Fruit fly (Drosophila melanogaster) whole organism, embryonic: ENCODE results near the gene pros.

Source experiments
- CG12155 ChIP-seq: fragments of 200-800 bp; sonication (Bioruptor generic); optimal IDR thresholded peaks from 3 replicates; lab custom pipeline; 2016; ENCODE audit warnings: missing biosample characterization, missing genetic modification characterization
- CG14014 ChIP-seq: fragments of 200-800 bp; sonication (Bioruptor generic); IDR thresholded peaks from 2 replicates; pipeline ENCODE4 v1.3.6; 2022; ENCODE audit warnings: missing biosample characterization, missing genetic modification characterization
- CG14965 ChIP-seq: fragments of 200-800 bp; sonication (Bioruptor generic); optimal IDR thresholded peaks from 2 replicates; lab custom pipeline; 2016; ENCODE audit warnings: missing biosample characterization, missing genetic modification characterization, borderline replicate concordance
- CG17385 ChIP-seq: fragments of 200-800 bp; sonication (Bioruptor generic); optimal IDR thresholded peaks from 3 replicates; lab custom pipeline; 2018; ENCODE audit warnings: missing biosample characterization, mild to moderate bottlenecking, missing genetic modification characterization
- CG17802 ChIP-seq: fragments of 200-800 bp; sonication (Bioruptor generic); optimal IDR thresholded peaks from 2 replicates; lab custom pipeline; 2018; ENCODE audit warnings: missing biosample characterization, mild to moderate bottlenecking, missing genetic modification characterization, moderate library complexity
- CG2129 ChIP-seq: fragments of 200-800 bp; sonication (Bioruptor generic); IDR thresholded peaks from 2 replicates; pipeline ENCODE4 v1.3.6; 2022; ENCODE audit warnings: missing biosample characterization, missing genetic modification characterization; ENCODE audit not compliant: partially characterized antibody
- CG30431 ChIP-seq: fragments of 200-800 bp; sonication (Bioruptor generic); optimal IDR thresholded peaks from 2 replicates; lab custom pipeline; 2017; ENCODE audit warnings: missing biosample characterization, missing genetic modification characterization
- CG3163 ChIP-seq: fragments of 200-800 bp; sonication (Bioruptor generic); optimal IDR thresholded peaks from 3 replicates; lab custom pipeline; 2016; ENCODE audit warnings: missing biosample characterization, missing genetic modification characterization
- CG34422 ChIP-seq: fragments of 200-800 bp; sonication (Bioruptor generic); IDR thresholded peaks from 3 replicates; pipeline ENCODE4 v1.3.6; 2022; ENCODE audit warnings: missing biosample characterization, missing genetic modification characterization
- CG4424 ChIP-seq: fragments of 200-800 bp; sonication (Bioruptor generic); optimal IDR thresholded peaks from 3 replicates; lab custom pipeline; 2016; ENCODE audit warnings: missing biosample characterization, missing genetic modification characterization
- CG6175 ChIP-seq: fragments of 200-800 bp; sonication (Bioruptor generic); IDR thresholded peaks from 3 replicates; pipeline ENCODE4 v1.3.6; 2022; ENCODE audit warnings: missing biosample characterization, missing genetic modification characterization
- CG6654 ChIP-seq: fragments of 200-800 bp; sonication (Bioruptor generic); optimal IDR thresholded peaks from 2 replicates; lab custom pipeline; 2017; ENCODE audit warnings: missing biosample characterization, mild to moderate bottlenecking, missing genetic modification characterization
- CG9876 ChIP-seq: fragments of 200-800 bp; sonication (Bioruptor generic); optimal IDR thresholded peaks from 2 replicates; lab custom pipeline; 2016; ENCODE audit warnings: missing biosample characterization, missing genetic modification characterization
- CHES-1-like ChIP-seq: fragments of 200-800 bp; sonication (Bioruptor generic); optimal IDR thresholded peaks from 2 replicates; lab custom pipeline; 2016; ENCODE audit warnings: missing biosample characterization, missing genetic modification characterization
- CTCF ChIP-seq: fragments of 200-800 bp; sonication (Bioruptor generic); optimal IDR thresholded peaks from 2 replicates; lab custom pipeline; 2017; ENCODE audit warnings: missing biosample characterization, mild to moderate bottlenecking, missing genetic modification characterization, moderate library complexity
- Camta ChIP-seq: fragments of 200-800 bp; sonication (Bioruptor generic); optimal IDR thresholded peaks from 2 replicates; lab custom pipeline; 2016; ENCODE audit warnings: missing biosample characterization, missing genetic modification characterization
- CoRest ChIP-seq: fragments of 200-800 bp; sonication (Bioruptor generic); optimal IDR thresholded peaks from 3 replicates; lab custom pipeline; 2018; ENCODE audit warnings: missing biosample characterization, mild to moderate bottlenecking, missing genetic modification characterization, moderate library complexity
- CrebB ChIP-seq: fragments of 200-800 bp; sonication (Bioruptor generic); optimal IDR thresholded peaks from 3 replicates; lab custom pipeline; 2018; ENCODE audit warnings: missing biosample characterization, mild to moderate bottlenecking, missing genetic modification characterization
- Dfd ChIP-seq, 2 experiments: fragments of >200 bp; optimal IDR thresholded peaks; 2 replicates each; lab custom pipeline; 2017; ENCODE audit warnings: missing biosample characterization in 2 of 2, missing genetic modification characterization in 2 of 2
- Doc2 ChIP-seq: fragments of 200-800 bp; sonication (Bioruptor generic); IDR thresholded peaks from 2 replicates; pipeline ENCODE4 v1.3.6; 2022; ENCODE audit warnings: missing biosample characterization, missing genetic modification characterization
- Hand ChIP-seq: fragments of 200-800 bp; sonication (Bioruptor generic); optimal IDR thresholded peaks from 2 replicates; lab custom pipeline; 2017; ENCODE audit warnings: mild to moderate bottlenecking, missing biosample characterization, missing genetic modification reagents, missing genetic modification characterization
- Hey ChIP-seq: fragments of 200-800 bp; sonication (Bioruptor generic); optimal IDR thresholded peaks from 3 replicates; lab custom pipeline; 2018; ENCODE audit warnings: missing biosample characterization, mild to moderate bottlenecking, missing genetic modification characterization
- Hr51 ChIP-seq, 2 experiments: fragments of 200-800 bp; sonication (Bioruptor generic); optimal IDR thresholded peaks; 2 replicates in 1 of 2; 3 replicates in 1 of 2; lab custom pipeline; 2016 to 2018; ENCODE audit warnings: missing biosample characterization in 2 of 2, missing genetic modification characterization in 2 of 2, mild to moderate bottlenecking in 1 of 2, moderate library complexity in 1 of 2
- Lhr ChIP-seq: fragments of 200-800 bp; sonication (Bioruptor generic); optimal IDR thresholded peaks from 3 replicates; lab custom pipeline; 2017; ENCODE audit warnings: mild to moderate bottlenecking, missing biosample characterization, missing genetic modification reagents, missing genetic modification characterization
- MESR4 ChIP-seq: fragments of 200-800 bp; sonication (Bioruptor generic); optimal IDR thresholded peaks from 2 replicates; lab custom pipeline; 2018; ENCODE audit warnings: missing biosample characterization, mild to moderate bottlenecking, missing genetic modification characterization, moderate library complexity
- MTF-1 ChIP-seq: fragments of 200-800 bp; sonication (Bioruptor generic); optimal IDR thresholded peaks from 2 replicates; lab custom pipeline; 2018; ENCODE audit warnings: missing biosample characterization, mild to moderate bottlenecking, missing genetic modification characterization, borderline replicate concordance
- Oli ChIP-seq: fragments of 200-800 bp; sonication (Bioruptor generic); optimal IDR thresholded peaks from 2 replicates; lab custom pipeline; 2018; ENCODE audit warnings: missing biosample characterization, mild to moderate bottlenecking, missing genetic modification characterization, moderate library complexity
- PHDP ChIP-seq: fragments of 200-800 bp; sonication (Bioruptor generic); optimal IDR thresholded peaks from 3 replicates; lab custom pipeline; 2018; ENCODE audit warnings: missing biosample characterization, mild to moderate bottlenecking, missing genetic modification characterization, moderate library complexity
- Sox100B ChIP-seq: fragments of 200-800 bp; sonication (Bioruptor generic); optimal IDR thresholded peaks from 3 replicates; lab custom pipeline; 2018; ENCODE audit warnings: missing biosample characterization, mild to moderate bottlenecking, missing genetic modification characterization
- Spps ChIP-seq: fragments of 200-800 bp; sonication (Bioruptor generic); optimal IDR thresholded peaks from 2 replicates; lab custom pipeline; 2018; ENCODE audit warnings: missing biosample characterization, mild to moderate bottlenecking, missing genetic modification characterization
- Stat92E ChIP-seq, 3 experiments: fragments of >200 bp in 2 of 3; fragments of 200-800 bp in 1 of 3; sonication (Bioruptor generic) in 1 of 3; optimal IDR thresholded peaks; 2 replicates each; lab custom pipeline; 2017 to 2019; ENCODE audit warnings: missing biosample characterization in 3 of 3, missing genetic modification characterization in 3 of 3, mild to moderate bottlenecking in 1 of 3, moderate library complexity in 1 of 3
- bbx ChIP-seq: fragments of 200-800 bp; sonication (Bioruptor generic); IDR thresholded peaks from 2 replicates; pipeline ENCODE4 v1.3.6; 2022; ENCODE audit warnings: missing biosample characterization, missing genetic modification characterization; ENCODE audit not compliant: partially characterized antibody
- chn ChIP-seq: fragments of 200-800 bp; sonication (Bioruptor generic); optimal IDR thresholded peaks from 2 replicates; lab custom pipeline; 2016; ENCODE audit warnings: missing biosample characterization, missing genetic modification characterization
- croc ChIP-seq: fragments of 200-800 bp; sonication (Bioruptor generic); conservative IDR thresholded peaks from 3 replicates; pipeline ENCODE4 v1.3.6; 2022; ENCODE audit warnings: missing biosample characterization, missing genetic modification characterization
- crol ChIP-seq: fragments of 200-800 bp; sonication (Bioruptor generic); IDR thresholded peaks from 2 replicates; pipeline ENCODE4 v1.3.6; 2022; ENCODE audit warnings: missing biosample characterization, missing genetic modification characterization
- fd3F ChIP-seq: fragments of 200-800 bp; sonication (Bioruptor generic); optimal IDR thresholded peaks from 2 replicates; lab custom pipeline; 2018; ENCODE audit warnings: missing biosample characterization, mild to moderate bottlenecking, missing genetic modification characterization, moderate library complexity
- ftz-f1 ChIP-seq: fragments of 200-800 bp; sonication (Bioruptor generic); optimal IDR thresholded peaks from 2 replicates; lab custom pipeline; 2016; ENCODE audit warnings: missing biosample characterization, missing genetic modification characterization
- grn ChIP-seq: fragments of 200-800 bp; sonication (Bioruptor generic); optimal IDR thresholded peaks from 3 replicates; lab custom pipeline; 2017; ENCODE audit warnings: missing biosample characterization, missing genetic modification characterization
- insv ChIP-seq, 2 experiments: fragments of 200-800 bp; sonication (Bioruptor generic); optimal IDR thresholded peaks; 3 replicates each; lab custom pipeline; 2016 to 2018; ENCODE audit warnings: missing biosample characterization in 2 of 2, missing genetic modification characterization in 2 of 2
- jigr1 ChIP-seq: fragments of 200-800 bp; sonication (Bioruptor generic); IDR thresholded peaks from 3 replicates; pipeline ENCODE4 v1.3.6; 2022; ENCODE audit warnings: missing biosample characterization, missing genetic modification characterization
- knrl ChIP-seq: fragments of 200-800 bp; sonication (Bioruptor generic); IDR thresholded peaks from 3 replicates; pipeline ENCODE4 v1.3.6; 2022; ENCODE audit warnings: missing biosample characterization, missing genetic modification characterization; ENCODE audit not compliant: partially characterized antibody
- pho ChIP-seq: fragments of 200-800 bp; sonication (Bioruptor generic); optimal IDR thresholded peaks from 2 replicates; lab custom pipeline; 2016; ENCODE audit warnings: missing biosample characterization, missing genetic modification characterization
- pros ChIP-seq: fragments of 200-800 bp; sonication (Bioruptor generic); optimal IDR thresholded peaks from 3 replicates; lab custom pipeline; 2019; ENCODE audit warnings: missing biosample characterization, mild to moderate bottlenecking, missing genetic modification characterization, moderate library complexity
- pzg ChIP-seq: fragments of 200-800 bp; sonication (Bioruptor generic); optimal IDR thresholded peaks from 3 replicates; lab custom pipeline; 2018; ENCODE audit warnings: missing biosample characterization, mild to moderate bottlenecking, missing genetic modification characterization, moderate library complexity
- ro ChIP-seq: fragments of 200-800 bp; sonication (Bioruptor generic); IDR thresholded peaks from 2 replicates; pipeline ENCODE4 v1.3.6; 2022; ENCODE audit warnings: missing biosample characterization, missing genetic modification characterization
- seq ChIP-seq: fragments of 200-800 bp; sonication (Bioruptor generic); IDR thresholded peaks from 2 replicates; pipeline ENCODE4 v1.3.6; 2022; ENCODE audit warnings: missing biosample characterization, missing genetic modification characterization
- so ChIP-seq: fragments of 200-800 bp; sonication (Bioruptor generic); IDR thresholded peaks from 3 replicates; pipeline ENCODE4 v1.3.6; 2022; ENCODE audit warnings: missing biosample characterization, missing genetic modification characterization
- unpg ChIP-seq: fragments of 200-800 bp; sonication (Bioruptor generic); optimal IDR thresholded peaks from 3 replicates; lab custom pipeline; 2018; ENCODE audit warnings: missing biosample characterization, mild to moderate bottlenecking, missing genetic modification characterization, moderate library complexity
- vnd ChIP-seq: fragments of 200-800 bp; sonication (Bioruptor generic); IDR thresholded peaks from 3 replicates; pipeline ENCODE4 v1.3.6; 2022; ENCODE audit warnings: missing biosample characterization, missing genetic modification characterization; ENCODE audit not compliant: partially characterized antibody
- wek ChIP-seq: fragments of 200-800 bp; sonication (Bioruptor generic); optimal IDR thresholded peaks from 3 replicates; lab custom pipeline; 2018; ENCODE audit warnings: missing biosample characterization, mild to moderate bottlenecking, missing genetic modification characterization, moderate library complexity

Gene pros

dm6 chr3R:11421643-11422122, 93.4 kb downstream of the pros start, which contains the start of the genes ninaG and Sptz (continued):
- TF ChIP-seq MTF-1 (GFP tag; lab: Kevin White, UChicago), result peak; percentile 72
- TF ChIP-seq Stat92E (GFP tag; optimal IDR thresholded peaks at IDR 0.05; lab: Kevin White, UChicago), result no peak
- peak; percentile 59 for TF ChIP-seq Hand
- peak; percentile 95 for TF ChIP-seq CG4424 (GFP tag; lab: Kevin White, UChicago)
- TF ChIP-seq fd3F (GFP tag; lab: Kevin White, UChicago), result peak; percentile 86
- TF ChIP-seq vnd (GFP tag; lab: Robert Waterston, UW), result 0 out of 3 replicates have a peak, but pooled peaks have one; percentile 30
- TF ChIP-seq Spps, result peak; percentile 87
- peak; percentile 89 for TF ChIP-seq ftz-f1 (GFP tag; lab: Kevin White, UChicago)
- peak; percentile 85 for TF ChIP-seq Lhr
- TF ChIP-seq grn, result peak; percentile 93
- TF ChIP-seq pho (GFP tag; lab: Kevin White, UChicago), result peak; percentile 96
- peak; percentile 91; the same call in 2 of the 3 replicates for TF ChIP-seq so
- TF ChIP-seq CG9876 (GFP tag; lab: Kevin White, UChicago), result peak; percentile 90
- TF ChIP-seq CG3163, result peak; percentile 75
- TF ChIP-seq CG6654 (GFP tag; lab: Kevin White, UChicago), result peak; percentile 75
- peak; percentile 83 for TF ChIP-seq CG17802 (tag; lab: Kevin White, UChicago)
- peak; percentile 94 for TF ChIP-seq Camta (GFP tag; lab: Kevin White, UChicago)
- TF ChIP-seq CG34422 (GFP tag; lab: Robert Waterston, UW), result peak; percentile 97
- TF ChIP-seq insv (GFP tag; optimal IDR thresholded peaks at IDR 0.05; lab: Kevin White, UChicago), result peak in 1 of 2 experiments; percentile 16
- TF ChIP-seq CG2129 (GFP tag; lab: Robert Waterston, UW), result no peak
- peak; percentile 56 for TF ChIP-seq pzg
- TF ChIP-seq Sox100B (GFP tag; lab: Kevin White, UChicago), result no peak
- TF ChIP-seq Oli (tag; lab: Kevin White, UChicago), result peak; percentile 86
- TF ChIP-seq CG12155 (GFP tag; lab: Kevin White, UChicago), result peak; percentile 94
- TF ChIP-seq CTCF (GFP tag; lab: Kevin White, UChicago), result no peak
- TF ChIP-seq CG6175 (GFP tag; lab: Robert Waterston, UW), result peak; percentile 89
- TF ChIP-seq CG14014 (GFP tag; lab: Robert Waterston, UW), result peak; percentile 91
- TF ChIP-seq CG14965 (GFP tag; lab: Kevin White, UChicago), result peak; percentile 31
- peak; percentile 93 for TF ChIP-seq CHES-1-like (GFP tag; lab: Kevin White, UChicago)
- TF ChIP-seq ro, result peak; percentile 90
- peak; percentile 90 for TF ChIP-seq jigr1 (GFP tag; lab: Robert Waterston, UW)
- TF ChIP-seq CG17385 (GFP tag; lab: Kevin White, UChicago), result peak; percentile 78
- TF ChIP-seq croc (GFP tag; lab: Robert Waterston, UW), result peak; percentile 94
- peak; percentile 63 for TF ChIP-seq knrl (GFP tag; lab: Robert Waterston, UW)
- TF ChIP-seq Doc2 (GFP tag; lab: Robert Waterston, UW), result peak; percentile 84
- no peak for TF ChIP-seq wek (GFP tag; lab: Kevin White, UChicago)
- TF ChIP-seq CrebB (tag; lab: Kevin White, UChicago), result peak; percentile 77
- TF ChIP-seq seq (GFP tag; lab: Robert Waterston, UW), result peak; percentile 86
- TF ChIP-seq PHDP, result no peak
- TF ChIP-seq Hey, result peak; percentile 80
- no peak for TF ChIP-seq Dfd (GFP tag; optimal IDR thresholded peaks at IDR 0.05; lab: Kevin White, UChicago)
- TF ChIP-seq bbx (GFP tag; lab: Robert Waterston, UW), result no peak
- peak; percentile 88 to 94 for TF ChIP-seq Hr51 (GFP tag; optimal IDR thresholded peaks at IDR 0.05; lab: Kevin White, UChicago)
- TF ChIP-seq crol, result peak; percentile 50; the same call in 1 of the 2 replicates
- TF ChIP-seq unpg (GFP tag; lab: Kevin White, UChicago), result peak; percentile 93
- peak; percentile 95 for TF ChIP-seq CoRest (tag; lab: Kevin White, UChicago)
- no peak for TF ChIP-seq pros (GFP tag; lab: Kevin White, UChicago)
- peak; percentile 97 for TF ChIP-seq chn
- TF ChIP-seq MESR4 (GFP tag; lab: Kevin White, UChicago), result no peak
- peak; percentile 91 for TF ChIP-seq CG30431
